Worm (Caenorhabditis elegans) whole organism, L4/young adult: Measurements from ENCODE around the gene ZK813.4.

Experiments
- W03F9.2 ChIP-seq: fragments of 150-350 bp; optimal IDR thresholded peaks from 2 replicates; lab custom pipeline; 2014; ENCODE audit warnings: missing biosample characterization, missing genetic modification characterization
- dao-5 ChIP-seq: sonication (generic microtip); optimal IDR thresholded peaks from 2 replicates; lab custom pipeline; 2016; ENCODE audit warnings: missing genotype, missing genetic modification characterization, moderate library complexity, missing compliant biosample characterization
- him-1 ChIP-seq: sonication (generic microtip); optimal IDR thresholded peaks from 2 replicates; lab custom pipeline; 2016; ENCODE audit warnings: missing genotype, missing genetic modification reagents, missing genetic modification characterization, missing compliant biosample characterization

ce11 chrX:3451122-3451521, 21.2 kb upstream of the ZK813.4 start, which contains the start of gene ZK813.5:
- no peak for TF ChIP-seq him-1 (tag; lab: Kevin White, UChicago)
- no peak for TF ChIP-seq dao-5 (tag; lab: Kevin White, UChicago)
- no peak for TF ChIP-seq W03F9.2 (tag; lab: Kevin White, UChicago)
